Fruit fly (Drosophila melanogaster) whole organism, embryonic: ENCODE results near the gene Elal.

Source experiments
- Abd-B ChIP-seq: fragments of 200-800 bp; sonication (Bioruptor generic); optimal IDR thresholded peaks from 2 replicates; lab custom pipeline; 2018; ENCODE audit warnings: missing biosample characterization, mild to moderate bottlenecking, missing genetic modification characterization, moderate library complexity
- CG10209 ChIP-seq: fragments of 200-800 bp; sonication (Bioruptor generic); optimal IDR thresholded peaks from 3 replicates; lab custom pipeline; 2017; ENCODE audit warnings: missing biosample characterization, mild to moderate bottlenecking, missing genetic modification characterization, missing genetic modification reagents
- CG1024 ChIP-seq: fragments of 200-800 bp; sonication (Bioruptor generic); IDR thresholded peaks from 2 replicates; pipeline ENCODE4 v1.3.6; 2022; ENCODE audit warnings: missing biosample characterization, missing genetic modification characterization
- CG12219 ChIP-seq: fragments of 200-800 bp; sonication (Bioruptor generic); optimal IDR thresholded peaks from 3 replicates; lab custom pipeline; 2018; ENCODE audit warnings: missing biosample characterization, mild to moderate bottlenecking, missing genetic modification characterization
- CG13775 ChIP-seq: fragments of 200-800 bp; sonication (Bioruptor generic); optimal IDR thresholded peaks from 3 replicates; lab custom pipeline; 2017; ENCODE audit warnings: missing biosample characterization, mild to moderate bottlenecking, missing genetic modification characterization
- CG14667 ChIP-seq: fragments of 200-800 bp; sonication (Bioruptor generic); IDR thresholded peaks from 2 replicates; pipeline ENCODE4 v1.3.6; 2022; ENCODE audit warnings: missing biosample characterization, missing genetic modification characterization
- CG17829 ChIP-seq: fragments of 200-800 bp; optimal IDR thresholded peaks from 2 replicates; lab custom pipeline; 2019; ENCODE audit warnings: missing biosample characterization, mild to moderate bottlenecking, missing genetic modification characterization, moderate library complexity
- CG4707 ChIP-seq: fragments of 200-800 bp; sonication (Bioruptor generic); optimal IDR thresholded peaks from 2 replicates; lab custom pipeline; 2018; ENCODE audit warnings: missing biosample characterization, mild to moderate bottlenecking, missing genetic modification characterization, moderate library complexity
- CG6813 ChIP-seq: fragments of 200-800 bp; sonication (Bioruptor generic); optimal IDR thresholded peaks from 2 replicates; lab custom pipeline; 2017; ENCODE audit warnings: missing biosample characterization, missing genetic modification characterization, mild to moderate bottlenecking, moderate library complexity, missing genetic modification reagents
- CG8290 ChIP-seq, 3 experiments: fragments of 200-800 bp; sonication (Bioruptor generic); optimal IDR thresholded peaks; 2 replicates each; lab custom pipeline; 2016 to 2019; ENCODE audit warnings: missing biosample characterization in 3 of 3, missing genetic modification characterization in 3 of 3, mild to moderate bottlenecking in 2 of 3, moderate library complexity in 1 of 3
- CG8388 ChIP-seq: fragments of 200-800 bp; sonication (Bioruptor generic); optimal IDR thresholded peaks from 2 replicates; lab custom pipeline; 2019; ENCODE audit warnings: missing biosample characterization, mild to moderate bottlenecking, missing genetic modification characterization, moderate library complexity
- CG9797 ChIP-seq: fragments of 200-800 bp; sonication (Bioruptor generic); optimal IDR thresholded peaks from 3 replicates; lab custom pipeline; 2018; ENCODE audit warnings: missing biosample characterization, mild to moderate bottlenecking, missing genetic modification characterization
- CoRest ChIP-seq: fragments of 200-800 bp; sonication (Bioruptor generic); optimal IDR thresholded peaks from 3 replicates; lab custom pipeline; 2018; ENCODE audit warnings: missing biosample characterization, mild to moderate bottlenecking, missing genetic modification characterization, moderate library complexity
- Deaf1 ChIP-seq: fragments of 200-800 bp; optimal IDR thresholded peaks from 3 replicates; lab custom pipeline; 2019; ENCODE audit warnings: missing biosample characterization, mild to moderate bottlenecking, missing genetic modification characterization, moderate library complexity
- Doc3 ChIP-seq: fragments of 200-800 bp; sonication (Bioruptor generic); IDR thresholded peaks from 3 replicates; pipeline ENCODE4 v1.3.6; 2022; ENCODE audit warnings: missing biosample characterization, missing genetic modification characterization; ENCODE audit not compliant: partially characterized antibody
- ERR ChIP-seq: fragments of 200-800 bp; sonication (Bioruptor generic); optimal IDR thresholded peaks from 2 replicates; lab custom pipeline; 2016; ENCODE audit warnings: missing biosample characterization, missing genetic modification characterization
- HLH54F ChIP-seq: fragments of 200-800 bp; sonication (Bioruptor generic); optimal IDR thresholded peaks from 3 replicates; lab custom pipeline; 2016; ENCODE audit warnings: missing biosample characterization, missing genetic modification characterization
- HmgD ChIP-seq: fragments of 200-800 bp; sonication (Bioruptor generic); optimal IDR thresholded peaks from 3 replicates; lab custom pipeline; 2016; ENCODE audit warnings: missing biosample characterization, missing genetic modification characterization
- Hsf ChIP-seq: fragments of 200-800 bp; sonication (Bioruptor generic); optimal IDR thresholded peaks from 3 replicates; lab custom pipeline; 2016; ENCODE audit warnings: missing biosample characterization, missing genetic modification characterization
- Lpt ChIP-seq: fragments of >200 bp; optimal IDR thresholded peaks from 2 replicates; lab custom pipeline; 2018; ENCODE audit warnings: missing biosample characterization, missing genetic modification characterization
- Mes4 ChIP-seq: fragments of 200-800 bp; sonication (Bioruptor generic); optimal IDR thresholded peaks from 2 replicates; lab custom pipeline; 2016; ENCODE audit warnings: missing biosample characterization, missing genetic modification characterization
- Oli ChIP-seq: fragments of 200-800 bp; sonication (Bioruptor generic); optimal IDR thresholded peaks from 2 replicates; lab custom pipeline; 2018; ENCODE audit warnings: missing biosample characterization, mild to moderate bottlenecking, missing genetic modification characterization, moderate library complexity
- PHDP ChIP-seq: fragments of 200-800 bp; sonication (Bioruptor generic); optimal IDR thresholded peaks from 3 replicates; lab custom pipeline; 2018; ENCODE audit warnings: missing biosample characterization, mild to moderate bottlenecking, missing genetic modification characterization, moderate library complexity
- Ravus ChIP-seq: fragments of 200-800 bp; sonication (Bioruptor generic); IDR thresholded peaks from 2 replicates; pipeline ENCODE4 v1.3.6; 2022; ENCODE audit warnings: missing biosample characterization, missing genetic modification characterization
- Rfx ChIP-seq: fragments of 200-800 bp; sonication (Bioruptor generic); IDR thresholded peaks from 2 replicates; pipeline ENCODE4 v1.3.6; 2022; ENCODE audit warnings: missing biosample characterization, missing genetic modification characterization
- Sox102F ChIP-seq: fragments of 200-800 bp; sonication (Bioruptor generic); optimal IDR thresholded peaks from 2 replicates; lab custom pipeline; 2018; ENCODE audit warnings: missing biosample characterization, mild to moderate bottlenecking, missing genetic modification characterization, moderate library complexity
- bigmax ChIP-seq: fragments of 200-800 bp; sonication (Bioruptor generic); optimal IDR thresholded peaks from 2 replicates; lab custom pipeline; 2018; ENCODE audit warnings: missing biosample characterization, mild to moderate bottlenecking, missing genetic modification characterization
- da ChIP-seq: fragments of 200-800 bp; sonication (Bioruptor generic); optimal IDR thresholded peaks from 2 replicates; lab custom pipeline; 2016; ENCODE audit warnings: missing biosample characterization, missing genetic modification characterization
- dimm ChIP-seq: fragments of 200-800 bp; sonication (Bioruptor generic); IDR thresholded peaks from 2 replicates; pipeline ENCODE4 v1.3.6; 2022; ENCODE audit warnings: missing biosample characterization, missing genetic modification characterization
- fd96Cb ChIP-seq: fragments of 200-800 bp; sonication (Bioruptor generic); optimal IDR thresholded peaks from 2 replicates; lab custom pipeline; 2018; ENCODE audit warnings: missing biosample characterization, mild to moderate bottlenecking, missing genetic modification characterization, moderate library complexity
- gce ChIP-seq: fragments of 200-800 bp; sonication (Bioruptor generic); IDR thresholded peaks from 3 replicates; pipeline ENCODE4 v1.3.6; 2022; ENCODE audit warnings: missing biosample characterization, missing genetic modification characterization
- gt ChIP-seq: fragments of 200-800 bp; sonication (Bioruptor generic); IDR thresholded peaks from 2 replicates; pipeline ENCODE4 v1.3.6; 2022; ENCODE audit warnings: missing biosample characterization, missing genetic modification characterization
- hb ChIP-seq: fragments of 200-800 bp; sonication (Bioruptor generic); IDR thresholded peaks from 3 replicates; pipeline ENCODE4 v1.3.6; 2022; ENCODE audit warnings: missing biosample characterization, missing genetic modification characterization; ENCODE audit not compliant: partially characterized antibody
- hbn ChIP-seq: fragments of 200-800 bp; sonication (Bioruptor generic); IDR thresholded peaks from 2 replicates; pipeline ENCODE4 v1.3.6; 2022; ENCODE audit warnings: missing biosample characterization, missing genetic modification characterization; ENCODE audit not compliant: partially characterized antibody
- inv ChIP-seq: fragments of 200-800 bp; sonication (Bioruptor generic); IDR thresholded peaks from 2 replicates; pipeline ENCODE4 v1.3.6; 2022; ENCODE audit warnings: missing biosample characterization, missing genetic modification characterization; ENCODE audit not compliant: partially characterized antibody
- kay ChIP-seq: fragments of 200-800 bp; sonication (Bioruptor generic); optimal IDR thresholded peaks from 2 replicates; lab custom pipeline; 2016; ENCODE audit warnings: missing biosample characterization, missing genetic modification characterization
- klu ChIP-seq: fragments of 200-800 bp; sonication (Bioruptor generic); IDR thresholded peaks from 2 replicates; pipeline ENCODE4 v1.3.6; 2022; ENCODE audit warnings: missing biosample characterization, missing genetic modification characterization
- lmd ChIP-seq: fragments of 200-800 bp; sonication (Bioruptor generic); IDR thresholded peaks from 2 replicates; pipeline ENCODE4 v1.3.6; 2022; ENCODE audit warnings: missing biosample characterization, missing genetic modification characterization
- maf-S ChIP-seq: fragments of 200-800 bp; sonication (Bioruptor generic); optimal IDR thresholded peaks from 2 replicates; lab custom pipeline; 2016; ENCODE audit warnings: missing biosample characterization, missing genetic modification characterization
- ranshi ChIP-seq: fragments of 200-800 bp; sonication (Bioruptor generic); IDR thresholded peaks from 2 replicates; pipeline ENCODE4 v1.3.6; 2022; ENCODE audit warnings: missing biosample characterization, missing genetic modification characterization
- sc ChIP-seq, 3 experiments: fragments of >200 bp in 2 of 3; fragments of 200-800 bp in 1 of 3; sonication (Bioruptor generic) in 1 of 3; optimal IDR thresholded peaks; 2 replicates in 2 of 3; 3 replicates in 1 of 3; lab custom pipeline; 2017; ENCODE audit warnings: mild to moderate bottlenecking in 1 of 3, missing biosample characterization in 1 of 3, missing genetic modification characterization in 1 of 3, missing genetic modification reagents in 1 of 3
- scrt ChIP-seq: fragments of 200-800 bp; sonication (Bioruptor generic); optimal IDR thresholded peaks from 2 replicates; lab custom pipeline; 2018; ENCODE audit warnings: missing biosample characterization, mild to moderate bottlenecking, missing genetic modification characterization, moderate library complexity
- sens ChIP-seq: fragments of 200-800 bp; sonication (Bioruptor generic); peaks from one replicate; lab custom pipeline; 2016; ENCODE audit warnings: missing biosample characterization, missing genetic modification characterization
- sna ChIP-seq: fragments of 200-800 bp; sonication (Bioruptor generic); IDR thresholded peaks from 2 replicates; pipeline ENCODE4 v1.3.6; 2022; ENCODE audit warnings: missing biosample characterization, missing genetic modification characterization; ENCODE audit not compliant: partially characterized antibody
- ssp ChIP-seq: fragments of 200-800 bp; sonication (Bioruptor generic); IDR thresholded peaks from 2 replicates; pipeline ENCODE4 v1.3.6; 2022; ENCODE audit warnings: missing biosample characterization, missing genetic modification characterization
- trem ChIP-seq: fragments of 200-800 bp; optimal IDR thresholded peaks from 3 replicates; lab custom pipeline; 2019; ENCODE audit warnings: missing biosample characterization, mild to moderate bottlenecking, missing genetic modification characterization, moderate library complexity
- unc-4 ChIP-seq: fragments of 200-800 bp; sonication (Bioruptor generic); IDR thresholded peaks from 2 replicates; pipeline ENCODE4 v1.3.6; 2022; ENCODE audit warnings: missing biosample characterization, missing genetic modification characterization; ENCODE audit not compliant: partially characterized antibody

The Elal gene

dm6 chr3R:24816993-24817854, 47.9 kb upstream of the Elal start, which contains the start of the genes CG5808 and Saf-B:
Gene CG5808, minus strand, starts transcription at chr3R:24817007.
Gene Saf-B, plus strand, starts transcription at chr3R:24817464.
- peak; percentile 56 for TF ChIP-seq sna (GFP tag; lab: Robert Waterston, UW)
- TF ChIP-seq lmd (GFP tag; lab: Robert Waterston, UW): peak; percentile 57
- TF ChIP-seq maf-S (GFP tag; lab: Kevin White, UChicago): no peak
- TF ChIP-seq CG10209 (GFP tag; lab: Kevin White, UChicago): no peak
- no peak for TF ChIP-seq CG6813 (GFP tag; lab: Kevin White, UChicago)
- TF ChIP-seq CG8388 (GFP tag; lab: Kevin White, UChicago): no peak
- TF ChIP-seq CG8290 (GFP tag; optimal IDR thresholded peaks at IDR 0.05; lab: Kevin White, UChicago): peak; percentile 96
- peak in 1 of 2 experiments; percentile 98 for TF ChIP-seq CG8290 (tag; optimal IDR thresholded peaks at IDR 0.05; lab: Kevin White, UChicago)
- no peak for TF ChIP-seq HmgD (GFP tag; lab: Kevin White, UChicago)
- TF ChIP-seq HLH54F: no peak
- no peak for TF ChIP-seq sc (optimal IDR thresholded peaks at IDR 0.05; lab: Kevin White, UChicago)
- no peak for TF ChIP-seq sc (GFP tag; optimal IDR thresholded peaks at IDR 0.05; lab: Kevin White, UChicago)
- peak; percentile 38; the same call in 1 of the 2 replicates for TF ChIP-seq CG14667 (GFP tag; lab: Robert Waterston, UW)
- TF ChIP-seq ERR: no peak
- TF ChIP-seq bigmax: no peak
- no peak for TF ChIP-seq gce (GFP tag; lab: Robert Waterston, UW)
- peak; percentile 85 for TF ChIP-seq hb
- TF ChIP-seq PHDP (tag; lab: Kevin White, UChicago): no peak
- peak; percentile 61 for TF ChIP-seq CG13775 (GFP tag; lab: Kevin White, UChicago)
- TF ChIP-seq trem (tag; lab: Kevin White, UChicago): peak; percentile 68
- peak; percentile 53; the same call in 1 of the 2 replicates for TF ChIP-seq Rfx
- TF ChIP-seq hbn (GFP tag; lab: Robert Waterston, UW): peak; percentile 67
- TF ChIP-seq Deaf1: no peak
- TF ChIP-seq gt (GFP tag; lab: Robert Waterston, UW): no peak
- no peak for TF ChIP-seq dimm (GFP tag; lab: Robert Waterston, UW)
- peak; percentile 38 for TF ChIP-seq Hsf
- no peak for TF ChIP-seq Abd-B (GFP tag; lab: Kevin White, UChicago)
- TF ChIP-seq CoRest (tag; lab: Kevin White, UChicago): peak; percentile 65
- no peak; the same call in 1 of the 2 replicates for TF ChIP-seq klu (GFP tag; lab: Robert Waterston, UW)
- no peak for TF ChIP-seq Ravus (GFP tag; lab: Robert Waterston, UW)
- TF ChIP-seq Sox102F: no peak
- peak; percentile 75 for TF ChIP-seq inv (GFP tag; lab: Robert Waterston, UW)
- TF ChIP-seq unc-4 (GFP tag; lab: Robert Waterston, UW): peak; percentile 77
- peak; percentile 79 for TF ChIP-seq Doc3 (GFP tag; lab: Robert Waterston, UW)
- TF ChIP-seq Lpt: no peak
- TF ChIP-seq Oli: peak; percentile 13
- TF ChIP-seq CG12219: no peak
- TF ChIP-seq kay (GFP tag; lab: Kevin White, UChicago): peak; percentile 54
- peak; percentile 71 for TF ChIP-seq CG17829 (tag; lab: Kevin White, UChicago)
- peak; percentile 66 for TF ChIP-seq ssp (GFP tag; lab: Robert Waterston, UW)
- no peak for TF ChIP-seq scrt
- TF ChIP-seq ranshi (GFP tag; lab: Robert Waterston, UW): no peak
- no peak for TF ChIP-seq da (GFP tag; lab: Kevin White, UChicago)
- no peak for TF ChIP-seq CG4707
- peak; percentile 36 for TF ChIP-seq sens (GFP tag; lab: Kevin White, UChicago)
- TF ChIP-seq Mes4: no peak
- no peak for TF ChIP-seq CG1024
- peak; percentile 38 for TF ChIP-seq fd96Cb
- no peak for TF ChIP-seq CG9797 (GFP tag; lab: Kevin White, UChicago)
